Fruit fly (Drosophila melanogaster): Measurements from ENCODE around the gene stumps.

stumps gene

dm6 chr3R:14597935-14598424, 21.0 kb downstream of the stumps start (continued):
- TF ChIP-seq salr (GFP tag; optimal IDR thresholded peaks at IDR 0.05): peak in 1 of 2 experiments; percentile 21
- peak; percentile 42 for TF ChIP-seq acj6 (GFP tag; optimal IDR thresholded peaks at IDR 0.05)
- 0 out of 3 replicates have a peak, but pooled peaks have one; percentile 21 for TF ChIP-seq CG6163 (GFP tag; IDR thresholded peaks at IDR 0.05)
- TF ChIP-seq CG8119 (GFP tag; IDR thresholded peaks at IDR 0.05): peak; percentile 55; the same call in 1 of the 3 replicates
- no peak for TF ChIP-seq Smox (GFP tag; optimal IDR thresholded peaks at IDR 0.05)
- peak; percentile 35; the same call in 1 of the 2 replicates for TF ChIP-seq Gug (GFP tag; IDR thresholded peaks at IDR 0.05)
- no peak for TF ChIP-seq esn (GFP tag; optimal IDR thresholded peaks at IDR 0.05)
- no peak for TF ChIP-seq Eip93F (GFP tag; optimal IDR thresholded peaks at IDR 0.05)
- TF ChIP-seq vri (GFP tag; optimal IDR thresholded peaks at IDR 0.05): no peak
- TF ChIP-seq Sox15 (GFP tag; optimal IDR thresholded peaks at IDR 0.05): no peak
- TF ChIP-seq Hr38 (GFP tag; optimal IDR thresholded peaks at IDR 0.05): no peak
- no peak for TF ChIP-seq fd85E (GFP tag; optimal IDR thresholded peaks at IDR 0.05)
- no peak for TF ChIP-seq cyc (GFP tag; optimal IDR thresholded peaks at IDR 0.05)
- no peak for TF ChIP-seq CG4318 (GFP tag; optimal IDR thresholded peaks at IDR 0.05)
- peak; percentile 48 for TF ChIP-seq spab (GFP tag; optimal IDR thresholded peaks at IDR 0.05)
- TF ChIP-seq CG11762 (GFP tag; optimal IDR thresholded peaks at IDR 0.05; ENCODE audit: insufficient read depth): peak; percentile 35
- no peak for TF ChIP-seq Ets21C (GFP tag; optimal IDR thresholded peaks at IDR 0.05)
- TF ChIP-seq CG34406 (GFP tag; optimal IDR thresholded peaks at IDR 0.05): peak; percentile 45
- TF ChIP-seq svp (GFP tag): peak; percentile 9
- no peak for TF ChIP-seq CG8319 (GFP tag; optimal IDR thresholded peaks at IDR 0.05)
- peak; percentile 49 for TF ChIP-seq fd59A (GFP tag; optimal IDR thresholded peaks at IDR 0.05)
- TF ChIP-seq ss (GFP tag; optimal IDR thresholded peaks at IDR 0.05): peak; percentile 46 to 67
- TF ChIP-seq CG6808 (GFP tag; optimal IDR thresholded peaks at IDR 0.05): peak; percentile 56
- no peak for TF ChIP-seq CG7368 (GFP tag; optimal IDR thresholded peaks at IDR 0.05)
- no peak for TF ChIP-seq Met (GFP tag; optimal IDR thresholded peaks at IDR 0.05)
- TF ChIP-seq CG3919 (GFP tag; optimal IDR thresholded peaks at IDR 0.05): peak; percentile 49
- no peak for TF ChIP-seq fkh (GFP tag; optimal IDR thresholded peaks at IDR 0.05)
- no peak for TF ChIP-seq CG11294 (GFP tag; IDR thresholded peaks at IDR 0.05)

DNA sequence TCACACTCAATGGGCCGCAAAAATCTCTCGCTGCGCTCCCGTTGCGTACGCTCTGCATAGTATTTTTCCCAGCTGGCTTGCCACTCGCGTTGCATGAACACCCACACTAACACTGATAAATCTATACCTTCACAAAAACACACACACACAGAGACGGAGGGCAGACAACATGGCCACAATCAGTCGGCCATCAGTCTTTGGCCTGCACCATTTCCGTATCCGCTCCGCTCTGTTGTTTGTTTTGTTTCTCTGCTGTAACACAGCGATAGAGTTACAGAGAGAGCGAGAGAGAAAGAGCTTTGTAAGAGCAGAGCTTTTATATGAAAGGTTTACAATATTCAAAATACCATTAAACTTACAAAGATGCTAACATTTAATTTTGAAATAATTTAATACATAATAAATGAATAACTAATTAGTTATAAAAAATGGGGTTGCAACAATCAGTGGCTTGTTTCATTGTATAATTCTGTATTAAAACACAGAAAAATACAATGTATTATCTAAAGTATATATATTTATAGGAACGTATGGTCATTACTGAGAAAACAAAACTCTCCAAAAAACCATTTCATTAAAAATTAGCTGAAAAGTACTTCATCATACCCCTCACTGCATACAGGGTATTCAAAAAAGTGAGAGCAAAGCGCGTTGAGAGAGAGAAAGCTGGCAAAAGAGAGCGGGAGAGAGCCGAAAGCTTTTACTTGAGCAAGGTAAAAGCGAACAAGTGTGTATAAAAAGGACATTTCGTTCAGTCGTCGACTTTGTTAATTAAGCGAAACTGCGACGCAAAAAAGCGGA, 32.1 kb downstream of the stumps start, which contains the start of gene CG14853:
Gene CG14853 (plus strand): TSS at position 751 of the 801 bp plus-strand sequence.
- TF ChIP-seq esn (GFP tag; optimal IDR thresholded peaks at IDR 0.05) (peak; percentile 51), svp (GFP tag) (peak; percentile 50), Gug (GFP tag; IDR thresholded peaks at IDR 0.05) (no peak), acj6 (GFP tag; optimal IDR thresholded peaks at IDR 0.05) (peak; percentile 59), CG10631 (GFP tag; optimal IDR thresholded peaks at IDR 0.05) (peak; percentile 39), cyc (GFP tag; optimal IDR thresholded peaks at IDR 0.05) (no peak), CG6163 (GFP tag; IDR thresholded peaks at IDR 0.05) (peak; percentile 36; the same call in 2 of the 3 replicates), CG3032 (tag; optimal IDR thresholded peaks at IDR 0.05) (peak; percentile 54), net (GFP tag; optimal IDR thresholded peaks at IDR 0.05) (peak; percentile 65), Eip78C (GFP tag) (peak; percentile 79), dac (GFP tag; optimal IDR thresholded peaks at IDR 0.05) (no peak), Eip93F (GFP tag; optimal IDR thresholded peaks at IDR 0.05) (no peak), OdsH (GFP tag; optimal IDR thresholded peaks at IDR 0.05) (peak; percentile 73), CG3919 (GFP tag; optimal IDR thresholded peaks at IDR 0.05) (peak; percentile 21), achi (GFP tag; optimal IDR thresholded peaks at IDR 0.05) (peak; percentile 71), CG6808 (GFP tag; optimal IDR thresholded peaks at IDR 0.05) (peak; percentile 9), Lpt (GFP tag; optimal IDR thresholded peaks at IDR 0.05) (no peak), CG10669 (GFP tag; optimal IDR thresholded peaks at IDR 0.05) (peak; percentile 3), CG34406 (GFP tag; optimal IDR thresholded peaks at IDR 0.05) (peak; percentile 68), Hr38 (GFP tag; optimal IDR thresholded peaks at IDR 0.05) (no peak), topi (GFP tag; optimal IDR thresholded peaks at IDR 0.05) (no peak), fkh (GFP tag; optimal IDR thresholded peaks at IDR 0.05) (peak; percentile 63), Ets21C (GFP tag; optimal IDR thresholded peaks at IDR 0.05) (no peak), Met (GFP tag; optimal IDR thresholded peaks at IDR 0.05) (peak; percentile 22), Eip75B (GFP tag; optimal IDR thresholded peaks at IDR 0.05) (peak; percentile 9), eg (GFP tag; IDR thresholded peaks at IDR 0.05) (peak; percentile 51; the same call in 1 of the 3 replicates), CG32006 (GFP tag; optimal IDR thresholded peaks at IDR 0.05) (peak; percentile 78), CG6792 (GFP tag; optimal IDR thresholded peaks at IDR 0.05) (peak; percentile 17), ss (GFP tag; optimal IDR thresholded peaks at IDR 0.05) (peak in 1 of 2 experiments; percentile 60), Sox102F (GFP tag; optimal IDR thresholded peaks at IDR 0.05) (peak; percentile 19), CG6276 (GFP tag; optimal IDR thresholded peaks at IDR 0.05) (peak; percentile 31), CG31627 (GFP tag; optimal IDR thresholded peaks at IDR 0.05) (peak; percentile 16), dsx (GFP tag; optimal IDR thresholded peaks at IDR 0.05; ENCODE audit: poor library complexity, severe bottlenecking) (peak; percentile 27)

All from whole organism, prepupa.